Worm (Caenorhabditis elegans) whole organism, young adult: Measurements from ENCODE around the gene cdr-6.

Source experiments
- B0261.1 ChIP-seq: sonication (generic microtip); optimal IDR thresholded peaks from 2 replicates; lab custom pipeline; 2016; ENCODE audit warnings: mild to moderate bottlenecking, missing genetic modification characterization, moderate library complexity, missing compliant biosample characterization
- F23B12.7 ChIP-seq: sonication (generic microtip); optimal IDR thresholded peaks from 2 replicates; lab custom pipeline; 2017; ENCODE audit warnings: missing genetic modification characterization, mild to moderate bottlenecking, missing compliant biosample characterization, antibody characterized with exemption, moderate library complexity; ENCODE audit not compliant: insufficient read depth
- K12H6.12 ChIP-seq: fragments of 200-800 bp; sonication (Bioruptor generic); optimal IDR thresholded peaks from 2 replicates; lab custom pipeline; 2018; ENCODE audit warnings: mild to moderate bottlenecking, missing genetic modification characterization, missing compliant biosample characterization
- T07F8.4 ChIP-seq: sonication (generic microtip); optimal IDR thresholded peaks from 2 replicates; lab custom pipeline; 2016; ENCODE audit warnings: mild to moderate bottlenecking, missing genetic modification characterization, moderate library complexity, missing compliant biosample characterization
- Y56A3A.18 ChIP-seq: fragments of 200-800 bp; sonication (Bioruptor generic); IDR thresholded peaks from 2 replicates; pipeline ENCODE4 v1.3.6; 2022; ENCODE audit warnings: missing genetic modification reagents, missing genetic modification characterization, missing compliant biosample characterization
- Y95B8A.8 ChIP-seq: fragments of 200-800 bp; sonication (Bioruptor generic); IDR thresholded peaks from 2 replicates; pipeline ENCODE4 v1.3.6; 2022; ENCODE audit warnings: missing genetic modification reagents, missing genetic modification characterization, missing compliant biosample characterization
- ceh-40 ChIP-seq: fragments of 200-800 bp; sonication (Bioruptor generic); IDR thresholded peaks from 2 replicates; pipeline ENCODE4 v1.3.6; 2022; ENCODE audit warnings: missing genetic modification characterization, missing compliant biosample characterization
- dpl-1 ChIP-seq: fragments of 150-350 bp; optimal IDR thresholded peaks from 2 replicates; lab custom pipeline; 2014; ENCODE audit warnings: missing biosample characterization, missing genetic modification reagents, missing genetic modification characterization
- ekl-4 ChIP-seq: fragments of 200-800 bp; sonication (Bioruptor generic); IDR thresholded peaks from 2 replicates; pipeline ENCODE4 v1.3.6; 2022; ENCODE audit warnings: missing genetic modification reagents, missing genetic modification characterization, missing compliant biosample characterization
- hlh-12 ChIP-seq: sonication (generic microtip); optimal IDR thresholded peaks from 2 replicates; lab custom pipeline; 2016; ENCODE audit warnings: missing genetic modification characterization, missing compliant biosample characterization
- hrde-1 ChIP-seq: sonication (generic microtip); optimal IDR thresholded peaks from 2 replicates; lab custom pipeline; 2016; ENCODE audit warnings: missing genetic modification characterization, mild to moderate bottlenecking, missing compliant biosample characterization, moderate library complexity, missing genotype, missing genetic modification reagents, borderline replicate concordance
- let-607 ChIP-seq, 2 experiments: fragments of 200-800 bp in 1 of 2; sonication (Bioruptor generic) in 1 of 2; sonication (generic microtip) in 1 of 2; optimal IDR thresholded peaks; 2 replicates each; lab custom pipeline; 2016 to 2018; ENCODE audit warnings: mild to moderate bottlenecking in 2 of 2, missing compliant biosample characterization in 2 of 2, missing genetic modification characterization in 2 of 2, moderate library complexity in 2 of 2, missing genotype in 1 of 2
- mes-4 ChIP-seq: sonication (generic microtip); optimal IDR thresholded peaks from 2 replicates; lab custom pipeline; 2016; ENCODE audit warnings: missing genotype, missing genetic modification characterization, missing compliant biosample characterization
- ztf-25 ChIP-seq: fragments of 200-800 bp; sonication (Bioruptor generic); IDR thresholded peaks from 2 replicates; pipeline ENCODE4 v1.3.6; 2022; ENCODE audit warnings: missing genetic modification reagents, missing genetic modification characterization, missing compliant biosample characterization

The cdr-6 gene

DNA sequence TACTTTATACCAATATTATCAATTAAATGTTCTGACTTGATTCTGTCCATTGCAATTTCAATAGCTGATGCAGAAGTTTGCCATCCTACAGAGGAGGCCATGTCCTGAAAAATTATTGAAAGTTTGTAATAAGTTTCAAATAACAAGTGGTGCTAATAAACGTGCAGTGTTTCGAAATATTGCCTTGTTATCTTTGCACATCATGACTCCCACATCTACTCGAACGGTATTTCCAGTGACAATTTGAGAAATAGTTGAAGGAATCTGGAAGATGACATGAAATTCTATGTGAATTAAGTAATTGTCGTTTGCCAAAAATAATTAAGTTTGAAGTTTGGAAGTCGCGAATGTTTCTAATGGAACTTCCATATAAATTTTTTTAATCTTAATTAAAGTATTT lies 44.1 kb downstream of the cdr-6 start, which contains the start of gene gcy-13:
Gene gcy-13, minus strand, starts transcription at position 101 of the 400 bp plus-strand sequence.
- TF ChIP-seq F23B12.7 (no peak), let-607 (tag; optimal IDR thresholded peaks at IDR 0.05; lab: Kevin White, UChicago) (no peak), dpl-1 (GFP tag; lab: Kevin White, UChicago) (no peak), ztf-25 (GFP tag; lab: Robert Waterston, UW) (no peak), Y56A3A.18 (GFP tag; lab: Robert Waterston, UW) (no peak), hrde-1 (tag; lab: Kevin White, UChicago) (no peak), B0261.1 (tag; lab: Kevin White, UChicago) (no peak), K12H6.12 (tag; lab: Kevin White, UChicago) (no peak), ceh-40 (GFP tag; lab: Robert Waterston, UW) (no peak), mes-4 (tag; lab: Kevin White, UChicago) (no peak)

DNA sequence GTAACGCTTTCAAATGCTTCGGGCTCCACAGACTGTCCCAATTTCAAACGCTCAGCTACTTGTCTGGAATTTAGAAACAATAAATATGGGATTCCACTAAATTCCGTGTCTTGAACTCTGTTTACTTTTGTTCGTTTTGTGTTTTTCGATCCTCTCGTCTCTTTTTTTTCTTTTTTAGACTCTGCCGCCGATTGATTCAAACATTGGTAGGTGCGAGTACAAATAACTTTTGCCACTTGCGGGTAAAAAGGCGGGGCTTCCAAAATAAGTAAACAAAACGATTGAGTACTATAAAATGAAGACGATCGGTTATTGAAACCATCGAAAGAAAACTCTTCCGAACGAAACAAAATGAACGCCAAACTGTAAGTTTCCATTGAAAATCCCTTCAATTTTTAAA lies 48.4 kb downstream of the cdr-6 start, which contains the start of gene fipr-2:
Gene fipr-2, plus strand, starts transcription at position 245 of the 400 bp plus-strand sequence.
- TF ChIP-seq Y95B8A.8 (GFP tag; lab: Robert Waterston, UW) (no peak), T07F8.4 (tag; lab: Kevin White, UChicago) (no peak), ekl-4 (GFP tag; lab: Robert Waterston, UW) (no peak), hlh-12 (no peak)
